Fruit fly (Drosophila melanogaster) whole organism, embryonic: ENCODE measurements around the gene CG1910.
A peak's percentile ranks its signal among the peaks of the same experiment; 100 is the strongest.

Experiments used
- Abd-B ChIP-seq: fragments of 200-800 bp; sonication (Bioruptor generic); optimal IDR thresholded peaks from 2 replicates; lab custom pipeline; 2018; ENCODE audit warnings: missing biosample characterization, mild to moderate bottlenecking, missing genetic modification characterization, moderate library complexity
- Atf6 ChIP-seq: fragments of 200-800 bp; sonication (Bioruptor generic); IDR thresholded peaks from 2 replicates; pipeline ENCODE4 v1.3.6; 2022; ENCODE audit warnings: missing biosample characterization, missing genetic modification characterization
- Blimp-1 ChIP-seq: fragments of 200-800 bp; sonication (Bioruptor generic); optimal IDR thresholded peaks from 3 replicates; lab custom pipeline; 2018; ENCODE audit warnings: missing biosample characterization, missing genetic modification characterization, mild to moderate bottlenecking, moderate library complexity, missing genetic modification reagents
- BtbVII ChIP-seq: fragments of 200-800 bp; sonication (Bioruptor generic); optimal IDR thresholded peaks from 3 replicates; lab custom pipeline; 2017; ENCODE audit warnings: missing biosample characterization, mild to moderate bottlenecking, missing genetic modification characterization
- CG12155 ChIP-seq: fragments of 200-800 bp; sonication (Bioruptor generic); optimal IDR thresholded peaks from 3 replicates; lab custom pipeline; 2016; ENCODE audit warnings: missing biosample characterization, missing genetic modification characterization
- CG15269 ChIP-seq: fragments of 200-800 bp; sonication (Bioruptor generic); optimal IDR thresholded peaks from 2 replicates; lab custom pipeline; 2018; ENCODE audit warnings: missing biosample characterization, mild to moderate bottlenecking, missing genetic modification characterization, moderate library complexity
- CG2120 ChIP-seq: fragments of 200-800 bp; sonication (Bioruptor generic); optimal IDR thresholded peaks from 3 replicates; lab custom pipeline; 2016; ENCODE audit warnings: missing biosample characterization, missing genetic modification characterization
- CG2678 ChIP-seq: fragments of 200-800 bp; sonication (Bioruptor generic); optimal IDR thresholded peaks from 3 replicates; lab custom pipeline; 2019; ENCODE audit warnings: missing biosample characterization, mild to moderate bottlenecking, missing genetic modification characterization, moderate library complexity
- CG32532 ChIP-seq: fragments of 200-800 bp; sonication (Bioruptor generic); IDR thresholded peaks from 2 replicates; pipeline ENCODE4 v1.3.6; 2022; ENCODE audit warnings: missing biosample characterization, missing genetic modification characterization
- CG3726 ChIP-seq: fragments of 200-800 bp; sonication (Bioruptor generic); IDR thresholded peaks from 3 replicates; pipeline ENCODE4, ENCODE4 v1.3.6; 2022; ENCODE audit warnings: missing biosample characterization, missing genetic modification characterization
- CG4617 ChIP-seq: fragments of 200-800 bp; sonication (Bioruptor generic); optimal IDR thresholded peaks from 3 replicates; lab custom pipeline; 2016; ENCODE audit warnings: missing biosample characterization, missing genetic modification characterization, borderline replicate concordance
- CG6683 ChIP-seq: fragments of 200-800 bp; sonication (Bioruptor generic); optimal IDR thresholded peaks from 2 replicates; lab custom pipeline; 2017; ENCODE audit warnings: missing biosample characterization, mild to moderate bottlenecking, missing genetic modification characterization, missing genetic modification reagents
- CG7357 ChIP-seq: fragments of 200-800 bp; sonication (Bioruptor generic); IDR thresholded peaks from 3 replicates; pipeline ENCODE4 v1.3.6; 2022; ENCODE audit warnings: missing biosample characterization, missing genetic modification characterization
- CG7745 ChIP-seq: fragments of 200-800 bp; sonication (Bioruptor generic); optimal IDR thresholded peaks from 2 replicates; lab custom pipeline; 2018; ENCODE audit warnings: missing biosample characterization, mild to moderate bottlenecking, missing genetic modification characterization, moderate library complexity
- CG8089 ChIP-seq: fragments of 200-800 bp; sonication (Bioruptor generic); optimal IDR thresholded peaks from 3 replicates; lab custom pipeline; 2016; ENCODE audit warnings: missing biosample characterization, missing genetic modification characterization
- CG8281 ChIP-seq: fragments of 200-800 bp; sonication (Bioruptor generic); optimal IDR thresholded peaks from 2 replicates; lab custom pipeline; 2018; ENCODE audit warnings: missing biosample characterization, mild to moderate bottlenecking, missing genetic modification characterization, moderate library complexity
- CG8765 ChIP-seq: fragments of 200-800 bp; sonication (Bioruptor generic); IDR thresholded peaks from 2 replicates; pipeline ENCODE4 v1.3.6; 2022; ENCODE audit warnings: missing biosample characterization, missing genetic modification characterization
- CG9609 ChIP-seq: fragments of 200-800 bp; sonication (Bioruptor generic); optimal IDR thresholded peaks from 3 replicates; lab custom pipeline; 2016; ENCODE audit warnings: missing biosample characterization, missing genetic modification characterization
- E2f2 ChIP-seq: fragments of 200-800 bp; sonication (Bioruptor generic); IDR thresholded peaks from 2 replicates; pipeline ENCODE4 v1.3.6; 2022; ENCODE audit warnings: missing biosample characterization, missing genetic modification characterization
- Gug ChIP-seq: fragments of 200-800 bp; sonication (Bioruptor generic); IDR thresholded peaks from 4 replicates; pipeline ENCODE4 v1.3.6; 2022; ENCODE audit warnings: missing biosample characterization, missing genetic modification characterization
- Hmr ChIP-seq: fragments of 200-800 bp; sonication (Bioruptor generic); optimal IDR thresholded peaks from 3 replicates; lab custom pipeline; 2017; ENCODE audit warnings: mild to moderate bottlenecking, missing biosample characterization, missing genetic modification reagents, missing genetic modification characterization
- Myb ChIP-seq: fragments of 200-800 bp; sonication (Bioruptor generic); optimal IDR thresholded peaks from 2 replicates; lab custom pipeline; 2016; ENCODE audit warnings: missing biosample characterization, missing genetic modification characterization
- NFAT ChIP-seq: fragments of 200-800 bp; sonication (Bioruptor generic); IDR thresholded peaks from 2 replicates; pipeline ENCODE4 v1.3.6; 2022; ENCODE audit warnings: missing biosample characterization, missing genetic modification characterization
- Poxn ChIP-seq: fragments of 200-800 bp; sonication (Bioruptor generic); IDR thresholded peaks from 2 replicates; pipeline ENCODE4 v1.3.6; 2022; ENCODE audit warnings: missing biosample characterization, missing genetic modification characterization
- TFAM ChIP-seq: fragments of 200-800 bp; sonication (Bioruptor generic); optimal IDR thresholded peaks from 2 replicates; lab custom pipeline; 2017; ENCODE audit warnings: missing biosample characterization, missing genetic modification characterization, inconsistent platforms
- Xrp1 ChIP-seq: fragments of 200-800 bp; sonication (Bioruptor generic); IDR thresholded peaks from 2 replicates; pipeline ENCODE4 v1.3.6; 2022; ENCODE audit warnings: missing biosample characterization, missing genetic modification characterization
- al ChIP-seq: fragments of 200-800 bp; sonication (Bioruptor generic); IDR thresholded peaks from 2 replicates; pipeline ENCODE4 v1.3.6; 2022; ENCODE audit warnings: missing biosample characterization, missing genetic modification characterization
- amos ChIP-seq: fragments of 200-800 bp; sonication (Bioruptor generic); IDR thresholded peaks from 2 replicates; pipeline ENCODE4 v1.3.6; 2022; ENCODE audit warnings: missing biosample characterization, missing genetic modification characterization; ENCODE audit not compliant: partially characterized antibody
- ase ChIP-seq: fragments of 200-800 bp; sonication (Bioruptor generic); IDR thresholded peaks from 3 replicates; pipeline ENCODE4 v1.3.6; 2022; ENCODE audit warnings: missing biosample characterization, missing genetic modification characterization
- cad ChIP-seq: fragments of >200 bp; optimal IDR thresholded peaks from 2 replicates; lab custom pipeline; 2017; ENCODE audit warnings: missing biosample characterization, missing genetic modification characterization
- crp ChIP-seq, 2 experiments: fragments of 200-800 bp; sonication (Bioruptor generic); optimal IDR thresholded peaks; 2 replicates in 1 of 2; 3 replicates in 1 of 2; lab custom pipeline; 2017; ENCODE audit warnings: missing biosample characterization in 2 of 2, missing genetic modification characterization in 2 of 2, mild to moderate bottlenecking in 1 of 2, moderate library complexity in 1 of 2
- dan ChIP-seq: fragments of 200-800 bp; sonication (Bioruptor generic); IDR thresholded peaks from 2 replicates; pipeline ENCODE4 v1.3.6; 2022; ENCODE audit warnings: missing biosample characterization, missing genetic modification characterization
- danr ChIP-seq: fragments of 200-800 bp; sonication (Bioruptor generic); IDR thresholded peaks from 2 replicates; pipeline ENCODE4 v1.3.6; 2022; ENCODE audit warnings: missing biosample characterization, missing genetic modification characterization
- gce ChIP-seq: fragments of 200-800 bp; sonication (Bioruptor generic); IDR thresholded peaks from 3 replicates; pipeline ENCODE4 v1.3.6; 2022; ENCODE audit warnings: missing biosample characterization, missing genetic modification characterization
- hkb ChIP-seq, 2 experiments: fragments of 200-800 bp in 1 of 2; fragments of >200 bp in 1 of 2; sonication (Bioruptor generic) in 1 of 2; IDR thresholded peaks in 1 of 2; optimal IDR thresholded peaks in 1 of 2; 2 replicates each; pipeline versions ENCODE4 v1.3.6 to Lab custom; 2017 to 2022; ENCODE audit warnings: missing biosample characterization in 1 of 2, missing genetic modification characterization in 1 of 2
- inv ChIP-seq: fragments of 200-800 bp; sonication (Bioruptor generic); IDR thresholded peaks from 2 replicates; pipeline ENCODE4 v1.3.6; 2022; ENCODE audit warnings: missing biosample characterization, missing genetic modification characterization; ENCODE audit not compliant: partially characterized antibody
- luna ChIP-seq: fragments of 200-800 bp; sonication (Bioruptor generic); optimal IDR thresholded peaks from 2 replicates; lab custom pipeline; 2016; ENCODE audit warnings: missing biosample characterization, missing genetic modification characterization
- nom ChIP-seq: fragments of 200-800 bp; sonication (Bioruptor generic); optimal IDR thresholded peaks from 2 replicates; lab custom pipeline; 2017; ENCODE audit warnings: missing biosample characterization, missing genetic modification characterization, mild to moderate bottlenecking, moderate library complexity, missing genetic modification reagents
- psq ChIP-seq: fragments of 200-800 bp; sonication (Bioruptor generic); optimal IDR thresholded peaks from 2 replicates; lab custom pipeline; 2017; ENCODE audit warnings: missing biosample characterization, missing genetic modification characterization
- run ChIP-seq: fragments of 200-800 bp; sonication (Bioruptor generic); optimal IDR thresholded peaks from 3 replicates; lab custom pipeline; 2018; ENCODE audit warnings: missing biosample characterization, mild to moderate bottlenecking, missing genetic modification characterization
- salm ChIP-seq: fragments of 200-800 bp; sonication (Bioruptor generic); optimal IDR thresholded peaks from 2 replicates; lab custom pipeline; 2018; ENCODE audit warnings: missing biosample characterization, mild to moderate bottlenecking, missing genetic modification characterization
- sc ChIP-seq, 3 experiments: fragments of >200 bp in 2 of 3; fragments of 200-800 bp in 1 of 3; sonication (Bioruptor generic) in 1 of 3; optimal IDR thresholded peaks; 2 replicates in 2 of 3; 3 replicates in 1 of 3; lab custom pipeline; 2017; ENCODE audit warnings: mild to moderate bottlenecking in 1 of 3, missing biosample characterization in 1 of 3, missing genetic modification characterization in 1 of 3, missing genetic modification reagents in 1 of 3
- shn ChIP-seq: fragments of 200-800 bp; sonication (Bioruptor generic); optimal IDR thresholded peaks from 3 replicates; lab custom pipeline; 2016; ENCODE audit warnings: missing biosample characterization, missing genetic modification characterization
- ssp ChIP-seq: fragments of 200-800 bp; sonication (Bioruptor generic); IDR thresholded peaks from 2 replicates; pipeline ENCODE4 v1.3.6; 2022; ENCODE audit warnings: missing biosample characterization, missing genetic modification characterization
- stwl ChIP-seq: fragments of 200-800 bp; sonication (Bioruptor generic); optimal IDR thresholded peaks from 3 replicates; lab custom pipeline; 2018; ENCODE audit warnings: missing biosample characterization, mild to moderate bottlenecking, missing genetic modification characterization, moderate library complexity
- tup ChIP-seq: fragments of 200-800 bp; sonication (Bioruptor generic); optimal IDR thresholded peaks from 2 replicates; lab custom pipeline; 2016; ENCODE audit warnings: missing biosample characterization, mild to moderate bottlenecking, missing genetic modification characterization, moderate library complexity
- zf30C ChIP-seq: fragments of 200-800 bp; sonication (Bioruptor generic); optimal IDR thresholded peaks from 3 replicates; lab custom pipeline; 2018; ENCODE audit warnings: missing biosample characterization, mild to moderate bottlenecking, missing genetic modification characterization

The CG1910 gene

dm6 chr3R:31716265-31716664 lies 31.2 kb upstream of the CG1910 start:
- TF ChIP-seq CG8765 (GFP tag; lab: Robert Waterston, UW) = no peak
- no peak for TF ChIP-seq Atf6 (GFP tag; lab: Robert Waterston, UW)
- TF ChIP-seq salm = no peak
- TF ChIP-seq Gug (GFP tag; lab: Robert Waterston, UW) = no peak
- no peak for TF ChIP-seq CG15269 (tag; lab: Kevin White, UChicago)
- TF ChIP-seq CG2120 = no peak
- TF ChIP-seq CG8281 = no peak
- no peak for TF ChIP-seq crp (GFP tag; optimal IDR thresholded peaks at IDR 0.05; lab: Kevin White, UChicago)
- TF ChIP-seq CG32532 = no peak
- no peak for TF ChIP-seq Blimp-1 (GFP tag; lab: Kevin White, UChicago)
- no peak for TF ChIP-seq ssp

dm6 chr3R:31717299-31718167 lies 29.9 kb upstream of the CG1910 start:
- peak; percentile 54 for TF ChIP-seq BtbVII (GFP tag; lab: Kevin White, UChicago)
- no peak for TF ChIP-seq amos (GFP tag; lab: Robert Waterston, UW)
- TF ChIP-seq luna = no peak
- peak; percentile 36; the same call in 1 of the 2 replicates for TF ChIP-seq al (GFP tag; lab: Robert Waterston, UW)
- no peak for TF ChIP-seq CG8281
- TF ChIP-seq E2f2 (GFP tag; lab: Robert Waterston, UW) = peak; percentile 43; the same call in 1 of the 2 replicates
- no peak for TF ChIP-seq CG3726 (GFP tag; lab: Robert Waterston, UW)
- no peak for TF ChIP-seq run (tag; lab: Kevin White, UChicago)
- TF ChIP-seq hkb (optimal IDR thresholded peaks at IDR 0.05; lab: Kevin White, UChicago) = no peak
- peak; percentile 75 for TF ChIP-seq hkb (GFP tag; IDR thresholded peaks at IDR 0.05; lab: Robert Waterston, UW)
- TF ChIP-seq Myb (GFP tag; lab: Kevin White, UChicago) = peak; percentile 44
- no peak for TF ChIP-seq sc (optimal IDR thresholded peaks at IDR 0.05; lab: Kevin White, UChicago)
- TF ChIP-seq sc (GFP tag; optimal IDR thresholded peaks at IDR 0.05; lab: Kevin White, UChicago) = no peak
- TF ChIP-seq CG2678 (tag; lab: Kevin White, UChicago) = peak; percentile 78
- 0 out of 3 replicates have a peak, but pooled peaks have one; percentile 55 for TF ChIP-seq ase (GFP tag; lab: Robert Waterston, UW)
- TF ChIP-seq stwl (tag; lab: Kevin White, UChicago) = no peak
- peak; percentile 64 for TF ChIP-seq Xrp1 (GFP tag; lab: Robert Waterston, UW)
- no peak for TF ChIP-seq TFAM (GFP tag; lab: Kevin White, UChicago)
- no peak for TF ChIP-seq tup (GFP tag; lab: Kevin White, UChicago)
- TF ChIP-seq CG6683 (GFP tag; lab: Kevin White, UChicago) = peak; percentile 15
- peak; percentile 41 for TF ChIP-seq CG8089
- TF ChIP-seq nom = peak; percentile 49
- no peak for TF ChIP-seq CG7745 (tag; lab: Kevin White, UChicago)
- no peak for TF ChIP-seq Poxn (GFP tag; lab: Robert Waterston, UW)
- no peak for TF ChIP-seq NFAT (GFP tag; lab: Robert Waterston, UW)
- TF ChIP-seq CG7357 (GFP tag; lab: Robert Waterston, UW) = peak; percentile 54; the same call in 2 of the 3 replicates
- TF ChIP-seq Hmr (GFP tag; lab: Kevin White, UChicago) = peak; percentile 78
- no peak for TF ChIP-seq zf30C
- no peak for TF ChIP-seq inv (GFP tag; lab: Robert Waterston, UW)
- peak; percentile 59 for TF ChIP-seq Abd-B (GFP tag; lab: Kevin White, UChicago)
- TF ChIP-seq psq (GFP tag; lab: Kevin White, UChicago) = no peak
- TF ChIP-seq CG12155 (GFP tag; lab: Kevin White, UChicago) = peak; percentile 40
- TF ChIP-seq shn = peak; percentile 73
- TF ChIP-seq CG4617 (GFP tag; lab: Kevin White, UChicago) = no peak
- no peak for TF ChIP-seq danr
- peak; percentile 70 for TF ChIP-seq CG9609
- TF ChIP-seq cad (GFP tag; lab: Kevin White, UChicago) = no peak
- TF ChIP-seq gce (GFP tag; lab: Robert Waterston, UW) = 0 out of 3 replicates have a peak, but pooled peaks have one; percentile 5
- no peak for TF ChIP-seq dan (GFP tag; lab: Robert Waterston, UW)
